Worm (Caenorhabditis elegans) whole organism, L4/young adult: ENCODE results near the gene col-146.

Experiments
- W03F9.2 ChIP-seq: fragments of 150-350 bp; optimal IDR thresholded peaks from 2 replicates; lab custom pipeline; 2014; ENCODE audit warnings: missing biosample characterization, missing genetic modification characterization
- dao-5 ChIP-seq: sonication (generic microtip); optimal IDR thresholded peaks from 2 replicates; lab custom pipeline; 2016; ENCODE audit warnings: missing genotype, missing genetic modification characterization, moderate library complexity, missing compliant biosample characterization
- him-1 ChIP-seq: sonication (generic microtip); optimal IDR thresholded peaks from 2 replicates; lab custom pipeline; 2016; ENCODE audit warnings: missing genotype, missing genetic modification reagents, missing genetic modification characterization, missing compliant biosample characterization

ce11 chrV:9628603-9629002 is 1.1 kb upstream of the col-146 start:
- no peak for TF ChIP-seq him-1 (tag; lab: Kevin White, UChicago)
- no peak for TF ChIP-seq W03F9.2 (tag; lab: Kevin White, UChicago)
- no peak for TF ChIP-seq dao-5 (tag; lab: Kevin White, UChicago)
